Fruit fly (Drosophila melanogaster) whole organism, pupa: ENCODE measurements around the gene Dic61B.

Experiments
- CG13204 ChIP-seq: fragments of 200-800 bp; sonication (Bioruptor generic); optimal IDR thresholded peaks from 2 replicates; lab custom pipeline; 2018; ENCODE audit warnings: missing biosample characterization, mild to moderate bottlenecking, missing genetic modification characterization, moderate library complexity
- D1 ChIP-seq: fragments of 200-800 bp; sonication (Bioruptor generic); optimal IDR thresholded peaks from 2 replicates; lab custom pipeline; 2018; ENCODE audit warnings: missing biosample characterization, mild to moderate bottlenecking, missing genetic modification characterization, moderate library complexity
- fd96Ca ChIP-seq: fragments of 200-800 bp; sonication (Bioruptor generic); IDR thresholded peaks from 3 replicates; pipeline ENCODE4 v1.3.6; 2022; ENCODE audit warnings: missing biosample characterization, missing genetic modification characterization

DNA sequence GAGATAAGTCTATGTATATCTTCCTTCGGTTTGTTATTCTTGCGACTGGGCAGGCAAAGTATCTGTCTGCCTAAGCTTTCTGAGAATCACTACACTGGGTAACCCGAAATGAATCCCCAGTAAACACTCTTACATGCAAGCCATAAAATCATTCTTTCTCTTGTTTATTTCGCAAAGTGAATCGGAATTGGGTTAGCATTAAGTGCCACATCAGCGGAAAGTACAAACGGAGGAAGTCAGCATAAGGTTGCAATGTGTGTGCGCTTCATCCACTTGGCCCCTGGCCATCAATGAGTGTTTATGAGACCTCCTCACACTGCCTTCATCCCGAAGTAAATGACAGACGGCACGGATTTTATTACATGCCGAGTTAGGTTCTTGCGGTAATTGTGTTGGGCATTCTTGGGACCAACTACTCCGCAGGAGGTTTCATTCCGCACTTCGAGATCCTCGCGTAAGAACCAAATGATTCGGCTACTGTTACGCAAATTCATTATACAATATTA, 5.3 kb upstream of the Dic61B start:
- no peak for TF ChIP-seq fd96Ca (GFP tag; lab: Robert Waterston, UW)
- no peak for TF ChIP-seq CG13204
- no peak for TF ChIP-seq D1
